Worm (Caenorhabditis elegans): Measurements from ENCODE around the gene C01G5.5.

DNA sequence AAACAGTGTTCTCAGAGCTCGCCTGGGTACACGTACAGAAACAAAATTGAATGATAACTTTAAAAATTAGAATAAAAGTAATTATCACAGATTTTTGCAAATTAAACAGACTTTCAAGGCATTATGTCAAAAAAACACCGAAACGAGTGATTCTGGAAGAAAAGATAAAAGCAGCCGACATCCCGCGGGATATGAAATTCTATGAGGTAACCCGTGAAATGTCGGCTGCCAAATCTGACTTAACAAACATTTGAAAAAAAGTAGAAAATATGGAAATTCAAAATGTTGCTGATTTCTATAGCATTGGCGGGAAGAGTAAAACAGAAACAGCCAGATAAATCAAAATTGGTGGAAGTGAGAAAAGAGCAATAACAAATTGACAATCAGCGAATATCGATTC, 41.2 kb downstream of the C01G5.5 start:
- TF ChIP-seq C17E4.6 (GFP tag; IDR thresholded peaks at IDR 0.05) (no peak), madf-3 (GFP tag; IDR thresholded peaks at IDR 0.05) (no peak), B0019.2 (GFP tag; conservative IDR thresholded peaks at IDR 0.05) (no peak), let-526 (GFP tag; IDR thresholded peaks at IDR 0.05) (no peak), nhr-90 (tag; optimal IDR thresholded peaks at IDR 0.05) (no peak), ceh-40 (GFP tag; IDR thresholded peaks at IDR 0.05) (no peak), B0261.1 (tag; optimal IDR thresholded peaks at IDR 0.05) (no peak), attf-6 (GFP tag; IDR thresholded peaks at IDR 0.05) (no peak), fkh-3 (tag; optimal IDR thresholded peaks at IDR 0.05) (no peak), hrde-1 (tag; optimal IDR thresholded peaks at IDR 0.05; ENCODE audit: borderline replicate concordance) (no peak), T26A5.8 (tag; optimal IDR thresholded peaks at IDR 0.05) (no peak), ceh-100 (GFP tag; IDR thresholded peaks at IDR 0.05) (no peak)

Data from whole organism, young adult.